Worm (Caenorhabditis elegans): ENCODE results near the gene nspb-10.

DNA sequence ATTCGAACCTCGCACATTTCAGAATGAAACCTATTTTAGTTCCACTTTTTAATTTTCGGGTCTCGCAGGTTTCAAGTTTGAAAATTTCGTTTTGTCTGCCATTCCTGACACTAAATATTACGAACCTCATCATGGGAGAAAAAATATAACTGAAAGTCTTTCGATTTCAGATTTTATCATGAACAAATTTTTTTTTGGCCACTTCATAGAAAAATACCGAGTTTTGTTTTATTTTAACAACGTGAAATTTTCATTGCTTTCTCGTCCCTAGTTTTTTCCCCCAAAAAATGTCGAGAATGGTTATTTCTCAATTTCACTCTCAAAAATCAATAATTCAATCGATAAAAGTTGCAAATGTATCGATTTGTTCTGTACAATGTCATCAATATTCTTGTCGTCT is 9.3 kb downstream of the nspb-10 start, which contains the start of gene C01G12.9:
- TF ChIP-seq pha-4 (tag; optimal IDR thresholded peaks at IDR 0.05) (no peak), egl-27 (tag; optimal IDR thresholded peaks at IDR 0.05) (no peak), ama-1 (optimal IDR thresholded peaks at IDR 0.05) (no peak), nhr-28 (tag; optimal IDR thresholded peaks at IDR 0.05) (no peak), ztf-4 (tag; optimal IDR thresholded peaks at IDR 0.05) (no peak), elt-1 (tag; optimal IDR thresholded peaks at IDR 0.05) (no peak), ceh-9 (tag; optimal IDR thresholded peaks at IDR 0.05) (no peak), lin-39 (tag; optimal IDR thresholded peaks at IDR 0.05) (no peak)

Measured in whole organism, L3 larva.